Worm (Caenorhabditis elegans): ENCODE results near the gene fahd-1.

fahd-1 gene

ce11 chrIII:7913488-7913887 is 21.4 kb downstream of the fahd-1 start, which contains the start of gene ZK688.12:
Gene ZK688.12, minus strand, starts transcription at chrIII:7913588.
- TF ChIP-seq ces-1 (GFP tag; optimal IDR thresholded peaks at IDR 0.05) (no peak), ceh-83 (GFP tag; optimal IDR thresholded peaks at IDR 0.05) (no peak), ztf-11 (tag; optimal IDR thresholded peaks at IDR 0.05) (no peak), pha-4 (tag; optimal IDR thresholded peaks at IDR 0.05) (no peak), mep-1 (tag; optimal IDR thresholded peaks at IDR 0.05) (no peak), snpc-4 (tag; optimal IDR thresholded peaks at IDR 0.05) (no peak), unc-39 (tag; optimal IDR thresholded peaks at IDR 0.05) (no peak), sem-2 (GFP tag; optimal IDR thresholded peaks at IDR 0.05) (no peak), ceh-39 (tag; optimal IDR thresholded peaks at IDR 0.05) (no peak), unc-120 (tag; optimal IDR thresholded peaks at IDR 0.05; ENCODE audit: poor library complexity, severe bottlenecking) (no peak), mab-5 (tag; optimal IDR thresholded peaks at IDR 0.05) (no peak), sptf-1 (tag; optimal IDR thresholded peaks at IDR 0.05) (no peak), M03D4.4 (tag; optimal IDR thresholded peaks at IDR 0.05) (no peak), nhr-76 (tag; optimal IDR thresholded peaks at IDR 0.05) (no peak), bed-3 (GFP tag; optimal IDR thresholded peaks at IDR 0.05) (no peak), nhr-12 (tag; optimal IDR thresholded peaks at IDR 0.05) (no peak), lin-32 (GFP tag; optimal IDR thresholded peaks at IDR 0.05) (no peak), zip-8 (tag; optimal IDR thresholded peaks at IDR 0.05) (no peak), hlh-1 (tag; optimal IDR thresholded peaks at IDR 0.05) (no peak)

- TF ChIP-seq lin-32 (GFP tag; optimal IDR thresholded peaks at IDR 0.05) (no peak), ceh-43 (GFP tag; optimal IDR thresholded peaks at IDR 0.05) (no peak), unc-62 (GFP tag; optimal IDR thresholded peaks at IDR 0.05) (no peak), elt-3 (tag; optimal IDR thresholded peaks at IDR 0.05) (no peak), ham-2 (GFP tag; optimal IDR thresholded peaks at IDR 0.05) (no peak), mls-2 (tag; optimal IDR thresholded peaks at IDR 0.05) (no peak), unc-120 (tag; optimal IDR thresholded peaks at IDR 0.05; ENCODE audit: poor library complexity, severe bottlenecking) (no peak)
Observed at ce11 chrIII:7917667-7918066, 25.6 kb downstream of the fahd-1 start, which contains the start of gene gly-3. Gene gly-3, minus strand, starts transcription at chrIII:7917767.

- TF ChIP-seq nhr-2 (tag; optimal IDR thresholded peaks at IDR 0.05) (no peak), nhr-237 (tag; optimal IDR thresholded peaks at IDR 0.05) (no peak), mls-2 (tag; optimal IDR thresholded peaks at IDR 0.05) (no peak), hlh-1 (tag; optimal IDR thresholded peaks at IDR 0.05) (no peak), blmp-1 (tag; optimal IDR thresholded peaks at IDR 0.05) (no peak), ces-1 (GFP tag; optimal IDR thresholded peaks at IDR 0.05) (no peak), flh-1 (GFP tag; optimal IDR thresholded peaks at IDR 0.05) (no peak), unc-39 (tag; optimal IDR thresholded peaks at IDR 0.05) (no peak), mab-5 (tag; optimal IDR thresholded peaks at IDR 0.05) (no peak), sptf-1 (tag; optimal IDR thresholded peaks at IDR 0.05) (no peak), zip-8 (tag; optimal IDR thresholded peaks at IDR 0.05) (no peak), nhr-12 (tag; optimal IDR thresholded peaks at IDR 0.05) (no peak), pha-4 (tag; optimal IDR thresholded peaks at IDR 0.05) (no peak), unc-62 (GFP tag; optimal IDR thresholded peaks at IDR 0.05) (no peak), elt-1 (tag; optimal IDR thresholded peaks at IDR 0.05; ENCODE audit: borderline replicate concordance, insufficient read depth) (no peak)
Observed at ce11 chrIII:7919823-7920222, 27.8 kb downstream of the fahd-1 start, which contains the start of gene C29E4.14. Gene C29E4.14, plus strand, starts transcription at chrIII:7920123.

ce11 chrIII:7922207-7922606 is 30.2 kb downstream of the fahd-1 start, which contains the start of gene C29E4.17:
Gene C29E4.17, plus strand, starts transcription at chrIII:7922507.
- TF ChIP-seq bed-3 (GFP tag; optimal IDR thresholded peaks at IDR 0.05) (no peak), drap-1 (GFP tag; optimal IDR thresholded peaks at IDR 0.05) (no peak), lsy-2 (tag; optimal IDR thresholded peaks at IDR 0.05) (no peak), unc-62 (GFP tag; optimal IDR thresholded peaks at IDR 0.05) (no peak)

ce11 chrIII:7924821-7925220 is 32.8 kb downstream of the fahd-1 start, which contains the start of gene tag-250:
Gene tag-250, minus strand, starts transcription at chrIII:7924921.
- no peak for TF ChIP-seq unc-39 (tag; optimal IDR thresholded peaks at IDR 0.05)
- no peak for TF ChIP-seq cnd-1 (tag; optimal IDR thresholded peaks at IDR 0.05)
- no peak for TF ChIP-seq M03D4.4 (tag; optimal IDR thresholded peaks at IDR 0.05)
- no peak for TF ChIP-seq ham-2 (GFP tag; optimal IDR thresholded peaks at IDR 0.05)
- no peak for TF ChIP-seq mab-5 (tag; optimal IDR thresholded peaks at IDR 0.05)
